Fruit fly (Drosophila melanogaster) whole organism, embryonic: ENCODE results near the gene CG31910.

Experiments used
- Atf-2 ChIP-seq: fragments of 200-800 bp; sonication (Bioruptor generic); optimal IDR thresholded peaks from 2 replicates; lab custom pipeline; 2016; ENCODE audit warnings: missing biosample characterization, missing genetic modification characterization
- BtbVII ChIP-seq: fragments of 200-800 bp; sonication (Bioruptor generic); optimal IDR thresholded peaks from 3 replicates; lab custom pipeline; 2017; ENCODE audit warnings: missing biosample characterization, mild to moderate bottlenecking, missing genetic modification characterization
- C15 ChIP-seq: fragments of 200-800 bp; sonication (Bioruptor generic); IDR thresholded peaks from 3 replicates; pipeline ENCODE4 v1.3.6; 2022; ENCODE audit warnings: missing biosample characterization, missing genetic modification characterization
- CG10979 ChIP-seq: fragments of 200-800 bp; sonication (Bioruptor generic); optimal IDR thresholded peaks from 2 replicates; lab custom pipeline; 2018; ENCODE audit warnings: missing biosample characterization, mild to moderate bottlenecking, missing genetic modification characterization, moderate library complexity
- CG11093 ChIP-seq: fragments of 200-800 bp; sonication (Bioruptor generic); IDR thresholded peaks from 3 replicates; pipeline ENCODE4 v1.3.6; 2022; ENCODE audit warnings: missing biosample characterization, missing genetic modification characterization
- CG11456 ChIP-seq: fragments of 200-800 bp; sonication (Bioruptor generic); IDR thresholded peaks from 3 replicates; pipeline ENCODE4 v1.3.6; 2022; ENCODE audit warnings: missing biosample characterization, missing genetic modification characterization
- CG11696 ChIP-seq: fragments of 200-800 bp; sonication (Bioruptor generic); IDR thresholded peaks from 2 replicates; pipeline ENCODE4 v1.3.6; 2022; ENCODE audit warnings: missing biosample characterization, missing genetic modification characterization
- CG12071 ChIP-seq: fragments of 200-800 bp; sonication (Bioruptor generic); optimal IDR thresholded peaks from 3 replicates; lab custom pipeline; 2018; ENCODE audit warnings: missing biosample characterization, mild to moderate bottlenecking, missing genetic modification characterization
- CG12659 ChIP-seq: fragments of 200-800 bp; sonication (Bioruptor generic); optimal IDR thresholded peaks from 3 replicates; lab custom pipeline; 2017; ENCODE audit warnings: mild to moderate bottlenecking, missing biosample characterization, missing genetic modification reagents, missing genetic modification characterization
- CG13424 ChIP-seq: fragments of 200-800 bp; sonication (Bioruptor generic); optimal IDR thresholded peaks from 2 replicates; lab custom pipeline; 2019; ENCODE audit warnings: missing biosample characterization, mild to moderate bottlenecking, missing genetic modification characterization, moderate library complexity
- CG15479 ChIP-seq: fragments of 200-800 bp; sonication (Bioruptor generic); optimal IDR thresholded peaks from 3 replicates; lab custom pipeline; 2019; ENCODE audit warnings: missing biosample characterization, mild to moderate bottlenecking, missing genetic modification characterization, moderate library complexity
- CG16863 ChIP-seq: fragments of 200-800 bp; sonication (Bioruptor generic); optimal IDR thresholded peaks from 3 replicates; lab custom pipeline; 2016; ENCODE audit warnings: missing biosample characterization, missing genetic modification characterization
- CG18619 ChIP-seq: fragments of 200-800 bp; sonication (Bioruptor generic); optimal IDR thresholded peaks from 3 replicates; lab custom pipeline; 2017; ENCODE audit warnings: missing biosample characterization, mild to moderate bottlenecking, missing genetic modification characterization
- CG2120 ChIP-seq: fragments of 200-800 bp; sonication (Bioruptor generic); optimal IDR thresholded peaks from 3 replicates; lab custom pipeline; 2016; ENCODE audit warnings: missing biosample characterization, missing genetic modification characterization
- CG2712 ChIP-seq: fragments of 200-800 bp; optimal IDR thresholded peaks from 3 replicates; lab custom pipeline; 2019; ENCODE audit warnings: missing biosample characterization, mild to moderate bottlenecking, missing genetic modification characterization, moderate library complexity
- CG2875 ChIP-seq: fragments of 200-800 bp; sonication (Bioruptor generic); optimal IDR thresholded peaks from 2 replicates; lab custom pipeline; 2017; ENCODE audit warnings: missing biosample characterization, mild to moderate bottlenecking, missing genetic modification characterization, missing genetic modification reagents
- CG2889 ChIP-seq: fragments of 200-800 bp; sonication (Bioruptor generic); IDR thresholded peaks from 3 replicates; pipeline ENCODE4 v1.3.6; 2022; ENCODE audit warnings: missing biosample characterization, missing genetic modification characterization
- CG3065 ChIP-seq: fragments of 200-800 bp; sonication (Bioruptor generic); optimal IDR thresholded peaks from 2 replicates; lab custom pipeline; 2016; ENCODE audit warnings: missing biosample characterization, missing genetic modification characterization
- CG31365 ChIP-seq: fragments of 200-800 bp; sonication (Bioruptor generic); optimal IDR thresholded peaks from 2 replicates; lab custom pipeline; 2018; ENCODE audit warnings: missing biosample characterization, mild to moderate bottlenecking, missing genetic modification characterization
- CG31388 ChIP-seq: fragments of 200-800 bp; sonication (Bioruptor generic); optimal IDR thresholded peaks from 2 replicates; lab custom pipeline; 2016; ENCODE audit warnings: missing biosample characterization, missing genetic modification characterization
- CG32532 ChIP-seq: fragments of 200-800 bp; sonication (Bioruptor generic); IDR thresholded peaks from 2 replicates; pipeline ENCODE4 v1.3.6; 2022; ENCODE audit warnings: missing biosample characterization, missing genetic modification characterization
- CG34422 ChIP-seq: fragments of 200-800 bp; sonication (Bioruptor generic); IDR thresholded peaks from 3 replicates; pipeline ENCODE4 v1.3.6; 2022; ENCODE audit warnings: missing biosample characterization, missing genetic modification characterization
- CG4328 ChIP-seq: fragments of 200-800 bp; sonication (Bioruptor generic); optimal IDR thresholded peaks from 3 replicates; lab custom pipeline; 2017; ENCODE audit warnings: missing biosample characterization, missing genetic modification reagents, missing genetic modification characterization
- CG4730 ChIP-seq: fragments of 200-800 bp; sonication (Bioruptor generic); IDR thresholded peaks from 2 replicates; pipeline ENCODE4 v1.3.6; 2022; ENCODE audit warnings: missing biosample characterization, missing genetic modification characterization
- CG9932 ChIP-seq: fragments of 200-800 bp; sonication (Bioruptor generic); IDR thresholded peaks from 2 replicates; pipeline ENCODE4 v1.3.6; 2022; ENCODE audit warnings: missing biosample characterization, missing genetic modification characterization
- Gug ChIP-seq: fragments of 200-800 bp; sonication (Bioruptor generic); IDR thresholded peaks from 4 replicates; pipeline ENCODE4 v1.3.6; 2022; ENCODE audit warnings: missing biosample characterization, missing genetic modification characterization
- Hand ChIP-seq: fragments of 200-800 bp; sonication (Bioruptor generic); optimal IDR thresholded peaks from 2 replicates; lab custom pipeline; 2017; ENCODE audit warnings: mild to moderate bottlenecking, missing biosample characterization, missing genetic modification reagents, missing genetic modification characterization
- Hmr ChIP-seq: fragments of 200-800 bp; sonication (Bioruptor generic); optimal IDR thresholded peaks from 3 replicates; lab custom pipeline; 2017; ENCODE audit warnings: mild to moderate bottlenecking, missing biosample characterization, missing genetic modification reagents, missing genetic modification characterization
- Jarid2 ChIP-seq: fragments of 200-800 bp; sonication (Bioruptor generic); optimal IDR thresholded peaks from 3 replicates; lab custom pipeline; 2017; ENCODE audit warnings: mild to moderate bottlenecking, missing biosample characterization, missing genetic modification reagents, missing genetic modification characterization
- Nf-YB ChIP-seq: fragments of 200-800 bp; sonication (Bioruptor generic); optimal IDR thresholded peaks from 3 replicates; lab custom pipeline; 2019; ENCODE audit warnings: missing biosample characterization, mild to moderate bottlenecking, missing genetic modification characterization, moderate library complexity
- NfI ChIP-seq: fragments of 200-800 bp; sonication (Bioruptor generic); optimal IDR thresholded peaks from 3 replicates; lab custom pipeline; 2018; ENCODE audit warnings: missing biosample characterization, mild to moderate bottlenecking, missing genetic modification characterization, moderate library complexity
- Six4 ChIP-seq: fragments of 200-800 bp; sonication (Bioruptor generic); optimal IDR thresholded peaks from 2 replicates; lab custom pipeline; 2016; ENCODE audit warnings: missing biosample characterization, missing genetic modification characterization
- Sry-β ChIP-seq: fragments of 200-800 bp; sonication (Bioruptor generic); optimal IDR thresholded peaks from 2 replicates; lab custom pipeline; 2018; ENCODE audit warnings: missing biosample characterization, mild to moderate bottlenecking, missing genetic modification characterization, moderate library complexity
- Vsx1 ChIP-seq: fragments of 200-800 bp; sonication (Bioruptor generic); optimal IDR thresholded peaks from 2 replicates; lab custom pipeline; 2017; ENCODE audit warnings: missing biosample characterization, mild to moderate bottlenecking, missing genetic modification characterization, missing genetic modification reagents
- fd3F ChIP-seq: fragments of 200-800 bp; sonication (Bioruptor generic); optimal IDR thresholded peaks from 2 replicates; lab custom pipeline; 2018; ENCODE audit warnings: missing biosample characterization, mild to moderate bottlenecking, missing genetic modification characterization, moderate library complexity
- ftz-f1 ChIP-seq: fragments of 200-800 bp; sonication (Bioruptor generic); optimal IDR thresholded peaks from 2 replicates; lab custom pipeline; 2016; ENCODE audit warnings: missing biosample characterization, missing genetic modification characterization
- gce ChIP-seq: fragments of 200-800 bp; sonication (Bioruptor generic); IDR thresholded peaks from 3 replicates; pipeline ENCODE4 v1.3.6; 2022; ENCODE audit warnings: missing biosample characterization, missing genetic modification characterization
- grn ChIP-seq: fragments of 200-800 bp; sonication (Bioruptor generic); optimal IDR thresholded peaks from 3 replicates; lab custom pipeline; 2017; ENCODE audit warnings: missing biosample characterization, missing genetic modification characterization
- jing ChIP-seq: fragments of 200-800 bp; sonication (Bioruptor generic); optimal IDR thresholded peaks from 2 replicates; lab custom pipeline; 2018; ENCODE audit warnings: missing biosample characterization, mild to moderate bottlenecking, missing genetic modification characterization
- nom ChIP-seq: fragments of 200-800 bp; sonication (Bioruptor generic); optimal IDR thresholded peaks from 2 replicates; lab custom pipeline; 2017; ENCODE audit warnings: missing biosample characterization, missing genetic modification characterization, mild to moderate bottlenecking, moderate library complexity, missing genetic modification reagents
- odd ChIP-seq: fragments of 200-800 bp; sonication (Bioruptor generic); optimal IDR thresholded peaks from 2 replicates; lab custom pipeline; 2017; ENCODE audit warnings: missing biosample characterization, mild to moderate bottlenecking, missing genetic modification characterization
- otp ChIP-seq: fragments of 200-800 bp; sonication (Bioruptor generic); IDR thresholded peaks from 3 replicates; pipeline ENCODE4, ENCODE4 v1.3.6; 2022; ENCODE audit warnings: missing biosample characterization, missing genetic modification characterization
- pho ChIP-seq: fragments of 200-800 bp; sonication (Bioruptor generic); optimal IDR thresholded peaks from 2 replicates; lab custom pipeline; 2016; ENCODE audit warnings: missing biosample characterization, missing genetic modification characterization
- run ChIP-seq: fragments of 200-800 bp; sonication (Bioruptor generic); optimal IDR thresholded peaks from 3 replicates; lab custom pipeline; 2018; ENCODE audit warnings: missing biosample characterization, mild to moderate bottlenecking, missing genetic modification characterization
- shn ChIP-seq: fragments of 200-800 bp; sonication (Bioruptor generic); optimal IDR thresholded peaks from 3 replicates; lab custom pipeline; 2016; ENCODE audit warnings: missing biosample characterization, missing genetic modification characterization
- stwl ChIP-seq: fragments of 200-800 bp; sonication (Bioruptor generic); optimal IDR thresholded peaks from 3 replicates; lab custom pipeline; 2018; ENCODE audit warnings: missing biosample characterization, mild to moderate bottlenecking, missing genetic modification characterization, moderate library complexity
- trem ChIP-seq: fragments of 200-800 bp; optimal IDR thresholded peaks from 3 replicates; lab custom pipeline; 2019; ENCODE audit warnings: missing biosample characterization, mild to moderate bottlenecking, missing genetic modification characterization, moderate library complexity
- z ChIP-seq: fragments of 200-800 bp; sonication (Bioruptor generic); IDR thresholded peaks from 3 replicates; pipeline ENCODE4 v1.3.6; 2022; ENCODE audit warnings: missing biosample characterization, missing genetic modification characterization

The CG31910 gene

dm6 chr2L:6787029-6787972 is 41.9 kb upstream of the CG31910 start (continued):
- TF ChIP-seq Hand (GFP tag; lab: Kevin White, UChicago) (peak; percentile 92), CG16863 (GFP tag; lab: Kevin White, UChicago) (peak; percentile 97), z (GFP tag; lab: Robert Waterston, UW) (peak; percentile 94), CG3065 (peak; percentile 69), CG2712 (tag; lab: Kevin White, UChicago) (peak; percentile 95), Hmr (GFP tag; lab: Kevin White, UChicago) (peak; percentile 96), CG2120 (GFP tag; lab: Kevin White, UChicago) (peak; percentile 97), Atf-2 (GFP tag; lab: Kevin White, UChicago) (peak; percentile 97), Jarid2 (GFP tag; lab: Kevin White, UChicago) (peak; percentile 5), CG11696 (GFP tag; lab: Robert Waterston, UW) (peak; percentile 96), CG2889 (GFP tag; lab: Robert Waterston, UW) (peak; percentile 82), otp (peak; percentile 42; the same call in 2 of the 3 replicates), CG10979 (peak; percentile 96), fd3F (GFP tag; lab: Kevin White, UChicago) (peak; percentile 91), CG11093 (peak; percentile 81), jing (peak; percentile 93), odd (GFP tag; lab: Kevin White, UChicago) (peak; percentile 96), Sry-β (GFP tag; lab: Kevin White, UChicago) (peak; percentile 57), run (tag; lab: Kevin White, UChicago) (peak; percentile 87), CG12071 (GFP tag; lab: Kevin White, UChicago) (peak; percentile 87), CG9932 (GFP tag; lab: Robert Waterston, UW) (peak; percentile 84), CG12659 (GFP tag; lab: Kevin White, UChicago) (peak; percentile 98), NfI (peak; percentile 95), CG11456 (GFP tag; lab: Robert Waterston, UW) (peak; percentile 85), Vsx1 (peak; percentile 81), CG32532 (GFP tag; lab: Robert Waterston, UW) (peak; percentile 86), CG18619 (GFP tag; lab: Kevin White, UChicago) (peak; percentile 97), stwl (tag; lab: Kevin White, UChicago) (no peak), CG4328 (GFP tag; lab: Kevin White, UChicago) (peak; percentile 95), grn (GFP tag; lab: Kevin White, UChicago) (peak; percentile 89), Gug (peak; percentile 91), nom (peak; percentile 70), CG4730 (peak; percentile 79), BtbVII (GFP tag; lab: Kevin White, UChicago) (peak; percentile 95), trem (tag; lab: Kevin White, UChicago) (peak; percentile 86), CG34422 (GFP tag; lab: Robert Waterston, UW) (peak; percentile 83), CG31365 (peak; percentile 62), shn (GFP tag; lab: Kevin White, UChicago) (peak; percentile 97), CG13424 (tag; lab: Kevin White, UChicago) (peak; percentile 97), CG31388 (GFP tag; lab: Kevin White, UChicago) (peak; percentile 88), gce (GFP tag; lab: Robert Waterston, UW) (peak; percentile 59), CG15479 (GFP tag; lab: Kevin White, UChicago) (no peak), pho (GFP tag; lab: Kevin White, UChicago) (peak; percentile 97), C15 (peak; percentile 76; the same call in 2 of the 3 replicates), Nf-YB (peak; percentile 84), ftz-f1 (peak; percentile 4), Six4 (GFP tag; lab: Kevin White, UChicago) (peak; percentile 97), CG2875 (GFP tag; lab: Kevin White, UChicago) (peak; percentile 86)
